Worm (Caenorhabditis elegans) whole organism, L1 larva: ENCODE results near the gene F46C5.4.

Source experiments
- aly-2 ChIP-seq: fragments of 150-350 bp; optimal IDR thresholded peaks from 2 replicates; lab custom pipeline; 2014; ENCODE audit warnings: missing biosample characterization, missing genetic modification characterization
- ama-1 ChIP-seq: fragments of 150-350 bp; optimal IDR thresholded peaks from 2 replicates; lab custom pipeline; 2014
- jun-1 ChIP-seq: fragments of 150-350 bp; optimal IDR thresholded peaks from 2 replicates; lab custom pipeline; 2014; ENCODE audit warnings: missing biosample characterization, missing genetic modification reagents, missing genetic modification characterization
- lin-15B ChIP-seq: fragments of 150-350 bp; sonication (generic microtip); optimal IDR thresholded peaks from 3 replicates; lab custom pipeline; 2014; ENCODE audit warnings: missing biosample characterization, missing genetic modification characterization
- mep-1 ChIP-seq: fragments of 150-350 bp; optimal IDR thresholded peaks from 2 replicates; lab custom pipeline; 2014; ENCODE audit warnings: missing biosample characterization, missing genetic modification characterization
- nhr-237 ChIP-seq: fragments of 150-350 bp; optimal IDR thresholded peaks from 2 replicates; lab custom pipeline; 2014; ENCODE audit warnings: missing biosample characterization, missing genetic modification characterization
- pqm-1 ChIP-seq: sonication (generic microtip); optimal IDR thresholded peaks from 3 replicates; lab custom pipeline; 2017; ENCODE audit warnings: missing biosample characterization, missing genetic modification characterization
- tbx-2 ChIP-seq: sonication (generic microtip); optimal IDR thresholded peaks from 2 replicates; lab custom pipeline; 2016; ENCODE audit warnings: missing genetic modification characterization, missing compliant biosample characterization
- unc-62 ChIP-seq: fragments of 150-350 bp; optimal IDR thresholded peaks from 2 replicates; lab custom pipeline; 2014; ENCODE audit warnings: missing biosample characterization, missing genetic modification reagents, missing genetic modification characterization

ce11 chrII:8848984-8849383 is 13.1 kb downstream of the F46C5.4 start:
- TF ChIP-seq lin-15B (tag; lab: Kevin White, UChicago) (no peak), aly-2 (no peak), ama-1 (lab: Kevin White, UChicago) (no peak), unc-62 (GFP tag; lab: Kevin White, UChicago) (no peak), jun-1 (no peak), nhr-237 (tag; lab: Kevin White, UChicago) (no peak), tbx-2 (tag; lab: Kevin White, UChicago) (no peak), pqm-1 (tag; lab: Kevin White, UChicago) (no peak), mep-1 (tag; lab: Kevin White, UChicago) (no peak)
